Fruit fly (Drosophila melanogaster) whole organism, embryonic: ENCODE data around the gene Rh5.

Experiments
- Atf3 ChIP-seq: fragments of 200-800 bp; sonication (Bioruptor generic); optimal IDR thresholded peaks from 3 replicates; lab custom pipeline; 2016; ENCODE audit warnings: missing biosample characterization, missing genetic modification characterization
- Bteb2 ChIP-seq: fragments of 200-800 bp; sonication (Bioruptor generic); optimal IDR thresholded peaks from 2 replicates; lab custom pipeline; 2016; ENCODE audit warnings: missing biosample characterization, missing genetic modification characterization
- CG11247 ChIP-seq: fragments of 200-800 bp; sonication (Bioruptor generic); IDR thresholded peaks from 2 replicates; pipeline ENCODE4 v1.3.6; 2022; ENCODE audit warnings: missing biosample characterization, missing genetic modification characterization
- CG12104 ChIP-seq: fragments of 200-800 bp; sonication (Bioruptor generic); optimal IDR thresholded peaks from 3 replicates; lab custom pipeline; 2016; ENCODE audit warnings: missing biosample characterization, missing genetic modification characterization
- CG12155 ChIP-seq: fragments of 200-800 bp; sonication (Bioruptor generic); optimal IDR thresholded peaks from 3 replicates; lab custom pipeline; 2016; ENCODE audit warnings: missing biosample characterization, missing genetic modification characterization
- CG12299 ChIP-seq: fragments of 200-800 bp; sonication (Bioruptor generic); optimal IDR thresholded peaks from 2 replicates; lab custom pipeline; 2018; ENCODE audit warnings: missing biosample characterization, mild to moderate bottlenecking, missing genetic modification characterization
- CG14860 ChIP-seq: fragments of 200-800 bp; sonication (Bioruptor generic); IDR thresholded peaks from 3 replicates; pipeline ENCODE4 v1.3.6; 2022; ENCODE audit warnings: missing biosample characterization, missing genetic modification characterization; ENCODE audit not compliant: partially characterized antibody
- CG17328 ChIP-seq: fragments of 200-800 bp; sonication (Bioruptor generic); IDR thresholded peaks from 2 replicates; pipeline ENCODE4 v1.3.6; 2022; ENCODE audit warnings: missing biosample characterization, missing genetic modification characterization
- CG17612 ChIP-seq: fragments of 200-800 bp; sonication (Bioruptor generic); IDR thresholded peaks from 2 replicates; pipeline ENCODE4 v1.3.6; 2022; ENCODE audit warnings: missing biosample characterization, missing genetic modification characterization
- CG17802 ChIP-seq: fragments of 200-800 bp; sonication (Bioruptor generic); optimal IDR thresholded peaks from 2 replicates; lab custom pipeline; 2018; ENCODE audit warnings: missing biosample characterization, mild to moderate bottlenecking, missing genetic modification characterization, moderate library complexity
- CG18476 ChIP-seq: fragments of 200-800 bp; sonication (Bioruptor generic); optimal IDR thresholded peaks from 2 replicates; lab custom pipeline; 2016; ENCODE audit warnings: missing biosample characterization, mild to moderate bottlenecking, missing genetic modification characterization
- CG2120 ChIP-seq: fragments of 200-800 bp; sonication (Bioruptor generic); optimal IDR thresholded peaks from 3 replicates; lab custom pipeline; 2016; ENCODE audit warnings: missing biosample characterization, missing genetic modification characterization
- CG30020 ChIP-seq: fragments of 200-800 bp; optimal IDR thresholded peaks from 2 replicates; lab custom pipeline; 2019; ENCODE audit warnings: missing biosample characterization, mild to moderate bottlenecking, missing genetic modification characterization, moderate library complexity
- CG32767 ChIP-seq: fragments of 200-800 bp; sonication (Bioruptor generic); IDR thresholded peaks from 2 replicates; pipeline ENCODE4 v1.3.6; 2022; ENCODE audit warnings: missing biosample characterization, missing genetic modification characterization
- CG3281 ChIP-seq: fragments of 200-800 bp; sonication (Bioruptor generic); optimal IDR thresholded peaks from 3 replicates; lab custom pipeline; 2017; ENCODE audit warnings: missing biosample characterization, mild to moderate bottlenecking, missing genetic modification characterization
- CG3847 ChIP-seq: fragments of 200-800 bp; sonication (Bioruptor generic); IDR thresholded peaks from 2 replicates; pipeline ENCODE4 v1.3.6; 2022; ENCODE audit warnings: missing biosample characterization, missing genetic modification characterization
- CG5245 ChIP-seq: fragments of 200-800 bp; sonication (Bioruptor generic); optimal IDR thresholded peaks from 3 replicates; lab custom pipeline; 2016; ENCODE audit warnings: missing biosample characterization, missing genetic modification characterization
- CG5953 ChIP-seq: fragments of 200-800 bp; sonication (Bioruptor generic); IDR thresholded peaks from 2 replicates; pipeline ENCODE4 v1.3.6; 2022; ENCODE audit warnings: missing biosample characterization, missing genetic modification characterization
- CG6689 ChIP-seq: fragments of 200-800 bp; sonication (Bioruptor generic); IDR thresholded peaks from 2 replicates; pipeline ENCODE4 v1.3.6; 2022; ENCODE audit warnings: missing biosample characterization, missing genetic modification characterization
- CG7372 ChIP-seq: fragments of 200-800 bp; sonication (Bioruptor generic); IDR thresholded peaks from 2 replicates; pipeline ENCODE4 v1.3.6; 2022; ENCODE audit warnings: missing biosample characterization, missing genetic modification characterization
- CG7745 ChIP-seq: fragments of 200-800 bp; sonication (Bioruptor generic); optimal IDR thresholded peaks from 2 replicates; lab custom pipeline; 2018; ENCODE audit warnings: missing biosample characterization, mild to moderate bottlenecking, missing genetic modification characterization, moderate library complexity
- CG9932 ChIP-seq: fragments of 200-800 bp; sonication (Bioruptor generic); IDR thresholded peaks from 2 replicates; pipeline ENCODE4 v1.3.6; 2022; ENCODE audit warnings: missing biosample characterization, missing genetic modification characterization
- Fer2 ChIP-seq: fragments of 200-800 bp; sonication (Bioruptor generic); optimal IDR thresholded peaks from 2 replicates; lab custom pipeline; 2018; ENCODE audit warnings: missing biosample characterization, mild to moderate bottlenecking, missing genetic modification characterization, moderate library complexity
- HLH54F ChIP-seq: fragments of 200-800 bp; sonication (Bioruptor generic); optimal IDR thresholded peaks from 3 replicates; lab custom pipeline; 2016; ENCODE audit warnings: missing biosample characterization, missing genetic modification characterization
- Hr78 ChIP-seq, 2 experiments: fragments of 200-800 bp in 1 of 2; fragments of >200 bp in 1 of 2; sonication (Bioruptor generic) in 1 of 2; optimal IDR thresholded peaks; 2 replicates each; lab custom pipeline; 2017 to 2019; ENCODE audit warnings: missing biosample characterization in 2 of 2, missing genetic modification characterization in 2 of 2, mild to moderate bottlenecking in 1 of 2, moderate library complexity in 1 of 2
- Lim3 ChIP-seq: fragments of 200-800 bp; sonication (Bioruptor generic); IDR thresholded peaks from 2 replicates; pipeline ENCODE4 v1.3.6; 2022; ENCODE audit warnings: missing biosample characterization, missing genetic modification characterization
- Ptx1 ChIP-seq: fragments of 200-800 bp; sonication (Bioruptor generic); IDR thresholded peaks from 2 replicates; pipeline ENCODE4 v1.3.6; 2022; ENCODE audit warnings: missing biosample characterization, missing genetic modification characterization
- Trl ChIP-seq, 3 experiments: fragments of >200 bp in 2 of 3; fragments of 200-800 bp in 1 of 3; sonication (Bioruptor generic) in 1 of 3; optimal IDR thresholded peaks; 2 replicates in 1 of 3; 3 replicates in 2 of 3; lab custom pipeline; 2016 to 2017; ENCODE audit warnings: missing biosample characterization in 1 of 3, missing genetic modification characterization in 1 of 3
- ap ChIP-seq: fragments of 200-800 bp; sonication (Bioruptor generic); IDR thresholded peaks from 2 replicates; pipeline ENCODE4 v1.3.6; 2022; ENCODE audit warnings: missing biosample characterization, missing genetic modification characterization
- ase ChIP-seq: fragments of 200-800 bp; sonication (Bioruptor generic); IDR thresholded peaks from 3 replicates; pipeline ENCODE4 v1.3.6; 2022; ENCODE audit warnings: missing biosample characterization, missing genetic modification characterization
- crol ChIP-seq: fragments of 200-800 bp; sonication (Bioruptor generic); IDR thresholded peaks from 2 replicates; pipeline ENCODE4 v1.3.6; 2022; ENCODE audit warnings: missing biosample characterization, missing genetic modification characterization
- dimm ChIP-seq: fragments of 200-800 bp; sonication (Bioruptor generic); IDR thresholded peaks from 2 replicates; pipeline ENCODE4 v1.3.6; 2022; ENCODE audit warnings: missing biosample characterization, missing genetic modification characterization
- ems ChIP-seq: fragments of 200-800 bp; sonication (Bioruptor generic); optimal IDR thresholded peaks from 3 replicates; lab custom pipeline; 2016; ENCODE audit warnings: missing biosample characterization, missing genetic modification characterization
- gem ChIP-seq: fragments of 200-800 bp; sonication (Bioruptor generic); optimal IDR thresholded peaks from 2 replicates; lab custom pipeline; 2019; ENCODE audit warnings: missing biosample characterization, mild to moderate bottlenecking, missing genetic modification characterization, moderate library complexity
- gt ChIP-seq: fragments of 200-800 bp; sonication (Bioruptor generic); IDR thresholded peaks from 2 replicates; pipeline ENCODE4 v1.3.6; 2022; ENCODE audit warnings: missing biosample characterization, missing genetic modification characterization
- hkb ChIP-seq, 2 experiments: fragments of 200-800 bp in 1 of 2; fragments of >200 bp in 1 of 2; sonication (Bioruptor generic) in 1 of 2; IDR thresholded peaks in 1 of 2; optimal IDR thresholded peaks in 1 of 2; 2 replicates each; pipeline versions ENCODE4 v1.3.6 to Lab custom; 2017 to 2022; ENCODE audit warnings: missing biosample characterization in 1 of 2, missing genetic modification characterization in 1 of 2
- inv ChIP-seq: fragments of 200-800 bp; sonication (Bioruptor generic); IDR thresholded peaks from 2 replicates; pipeline ENCODE4 v1.3.6; 2022; ENCODE audit warnings: missing biosample characterization, missing genetic modification characterization; ENCODE audit not compliant: partially characterized antibody
- kay ChIP-seq: fragments of 200-800 bp; sonication (Bioruptor generic); optimal IDR thresholded peaks from 2 replicates; lab custom pipeline; 2016; ENCODE audit warnings: missing biosample characterization, missing genetic modification characterization
- lov ChIP-seq, 2 experiments: fragments of 200-800 bp in 1 of 2; fragments of >200 bp in 1 of 2; sonication (Bioruptor generic) in 1 of 2; IDR thresholded peaks in 1 of 2; optimal IDR thresholded peaks in 1 of 2; 2 replicates in 1 of 2; 3 replicates in 1 of 2; pipeline versions ENCODE4 v1.3.6 to Lab custom; 2017 to 2022; ENCODE audit warnings: missing biosample characterization in 1 of 2, missing genetic modification characterization in 1 of 2
- odd ChIP-seq: fragments of 200-800 bp; sonication (Bioruptor generic); optimal IDR thresholded peaks from 2 replicates; lab custom pipeline; 2017; ENCODE audit warnings: missing biosample characterization, mild to moderate bottlenecking, missing genetic modification characterization
- onecut ChIP-seq: fragments of 200-800 bp; sonication (Bioruptor generic); IDR thresholded peaks from 2 replicates; pipeline ENCODE4 v1.3.6; 2022; ENCODE audit warnings: missing biosample characterization, missing genetic modification characterization
- repo ChIP-seq: fragments of 200-800 bp; sonication (Bioruptor generic); optimal IDR thresholded peaks from 2 replicates; lab custom pipeline; 2016; ENCODE audit warnings: missing biosample characterization, missing genetic modification characterization
- shn ChIP-seq: fragments of 200-800 bp; sonication (Bioruptor generic); optimal IDR thresholded peaks from 3 replicates; lab custom pipeline; 2016; ENCODE audit warnings: missing biosample characterization, missing genetic modification characterization
- twi ChIP-seq: fragments of 200-800 bp; optimal IDR thresholded peaks from 2 replicates; lab custom pipeline; 2019; ENCODE audit warnings: missing biosample characterization, mild to moderate bottlenecking, missing genetic modification characterization, moderate library complexity
- wek ChIP-seq: fragments of 200-800 bp; sonication (Bioruptor generic); optimal IDR thresholded peaks from 3 replicates; lab custom pipeline; 2018; ENCODE audit warnings: missing biosample characterization, mild to moderate bottlenecking, missing genetic modification characterization, moderate library complexity
- zen ChIP-seq: fragments of 200-800 bp; sonication (Bioruptor generic); optimal IDR thresholded peaks from 3 replicates; lab custom pipeline; 2018; ENCODE audit warnings: missing biosample characterization, mild to moderate bottlenecking, missing genetic modification characterization, moderate library complexity
- zf30C ChIP-seq: fragments of 200-800 bp; sonication (Bioruptor generic); optimal IDR thresholded peaks from 3 replicates; lab custom pipeline; 2018; ENCODE audit warnings: missing biosample characterization, mild to moderate bottlenecking, missing genetic modification characterization

Gene Rh5

DNA sequence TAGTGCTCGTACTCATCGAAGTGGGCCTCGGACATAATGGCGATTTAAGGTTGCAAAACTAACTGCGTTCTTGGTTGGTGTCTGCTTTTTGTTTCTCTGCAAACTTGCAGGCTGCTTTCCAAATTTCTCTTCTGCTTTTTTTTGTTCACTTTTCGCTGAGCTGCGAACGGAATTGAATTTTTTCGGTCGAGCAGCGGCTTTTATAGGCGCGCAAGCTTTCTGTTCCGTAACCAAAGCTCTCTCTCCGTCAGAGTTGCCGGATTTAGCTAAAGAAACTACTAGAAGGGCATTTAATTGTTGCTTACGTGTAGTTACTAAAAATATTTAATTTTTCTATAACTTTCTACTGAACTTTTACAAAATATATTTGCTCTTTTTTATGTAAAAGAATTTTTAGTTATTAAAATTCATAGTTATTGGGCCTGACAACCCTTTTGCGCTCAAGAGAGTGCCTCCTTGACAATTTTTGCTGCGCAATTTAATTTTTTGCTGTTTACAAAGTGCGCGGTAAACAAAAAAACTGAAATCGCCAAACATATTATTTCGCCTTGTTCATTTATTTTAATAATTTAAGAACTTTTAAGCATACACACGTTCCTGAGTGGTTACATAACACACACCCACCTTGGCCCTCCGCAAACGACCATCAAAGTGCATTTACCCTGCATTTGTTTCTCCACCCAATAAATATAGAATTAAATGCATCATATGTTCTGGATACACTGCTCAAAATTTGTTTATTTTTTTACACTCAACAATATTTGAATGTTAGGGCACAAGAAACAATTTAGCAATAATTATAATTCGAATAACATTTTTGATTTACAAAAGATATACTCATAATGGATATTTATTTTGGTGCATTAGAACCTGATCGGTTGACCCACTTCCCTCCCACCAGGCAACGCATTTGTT lies 38.2 kb downstream of the Rh5 start, which contains the start of gene CG6770 (continued):
- peak; percentile 85 for TF ChIP-seq CG9932
- no peak for TF ChIP-seq CG17612 (GFP tag; lab: Robert Waterston, UW)
- no peak for TF ChIP-seq hkb (optimal IDR thresholded peaks at IDR 0.05; lab: Kevin White, UChicago)
- TF ChIP-seq hkb (GFP tag; IDR thresholded peaks at IDR 0.05; lab: Robert Waterston, UW), result peak; percentile 93
- no peak for TF ChIP-seq repo (GFP tag; lab: Kevin White, UChicago)
- peak; percentile 27 for TF ChIP-seq zen (tag; lab: Kevin White, UChicago)
- peak; percentile 78 for TF ChIP-seq ap (GFP tag; lab: Robert Waterston, UW)
- TF ChIP-seq Atf3 (GFP tag; lab: Kevin White, UChicago), result no peak
- TF ChIP-seq CG2120 (GFP tag; lab: Kevin White, UChicago), result peak; percentile 84
- peak; percentile 1 for TF ChIP-seq shn
- TF ChIP-seq Fer2 (tag; lab: Kevin White, UChicago), result peak; percentile 80
- TF ChIP-seq onecut (GFP tag; lab: Robert Waterston, UW), result peak; percentile 70
- TF ChIP-seq CG3281 (GFP tag; lab: Kevin White, UChicago), result peak; percentile 85
- no peak for TF ChIP-seq Lim3 (GFP tag; lab: Robert Waterston, UW)
- peak; percentile 57 for TF ChIP-seq dimm (GFP tag; lab: Robert Waterston, UW)
- TF ChIP-seq twi, result no peak
- TF ChIP-seq Bteb2 (GFP tag; lab: Kevin White, UChicago), result peak; percentile 55
- TF ChIP-seq CG12299 (tag; lab: Kevin White, UChicago), result peak; percentile 87
- no peak for TF ChIP-seq CG17802 (tag; lab: Kevin White, UChicago)
- peak; percentile 69 for TF ChIP-seq CG5953 (GFP tag; lab: Robert Waterston, UW)
- TF ChIP-seq gt (GFP tag; lab: Robert Waterston, UW), result peak; percentile 48; the same call in 1 of the 2 replicates
- peak; percentile 82 for TF ChIP-seq CG11247 (GFP tag; lab: Robert Waterston, UW)
- peak; percentile 20 for TF ChIP-seq CG30020 (tag; lab: Kevin White, UChicago)
- peak; percentile 87 for TF ChIP-seq gem (tag; lab: Kevin White, UChicago)
- TF ChIP-seq lov (optimal IDR thresholded peaks at IDR 0.05; lab: Kevin White, UChicago), result no peak
- peak; percentile 42; the same call in 1 of the 3 replicates for TF ChIP-seq lov (GFP tag; IDR thresholded peaks at IDR 0.05; lab: Robert Waterston, UW)
- peak; percentile 78 for TF ChIP-seq odd
- TF ChIP-seq CG6689 (GFP tag; lab: Robert Waterston, UW), result peak; percentile 87
- peak; percentile 8 for TF ChIP-seq kay (GFP tag; lab: Kevin White, UChicago)
- no peak for TF ChIP-seq CG7745
- peak; percentile 67; the same call in 1 of the 2 replicates for TF ChIP-seq CG7372
- peak; percentile 41 to 74 for TF ChIP-seq Trl (optimal IDR thresholded peaks at IDR 0.05; lab: Kevin White, UChicago)
- peak; percentile 43 for TF ChIP-seq Trl (GFP tag; optimal IDR thresholded peaks at IDR 0.05; lab: Kevin White, UChicago)
- TF ChIP-seq ase (GFP tag; lab: Robert Waterston, UW), result peak; percentile 67; the same call in 2 of the 3 replicates
- peak; percentile 70 for TF ChIP-seq CG18476 (GFP tag; lab: Kevin White, UChicago)
- TF ChIP-seq crol (GFP tag; lab: Robert Waterston, UW), result peak; percentile 22; the same call in 1 of the 2 replicates
- TF ChIP-seq inv (GFP tag; lab: Robert Waterston, UW), result no peak
- peak; percentile 39 for TF ChIP-seq HLH54F (GFP tag; lab: Kevin White, UChicago)
- peak; percentile 85 for TF ChIP-seq CG12104
- peak; percentile 14 for TF ChIP-seq ems (GFP tag; lab: Kevin White, UChicago)
- peak; percentile 78 for TF ChIP-seq CG32767 (GFP tag; lab: Robert Waterston, UW)
- no peak for TF ChIP-seq CG14860
- peak; percentile 60 for TF ChIP-seq CG12155 (GFP tag; lab: Kevin White, UChicago)
- TF ChIP-seq CG5245, result peak; percentile 57
- peak in 1 of 2 experiments; percentile 33 for TF ChIP-seq Hr78 (GFP tag; optimal IDR thresholded peaks at IDR 0.05; lab: Kevin White, UChicago)
- TF ChIP-seq Ptx1 (GFP tag; lab: Robert Waterston, UW), result peak; percentile 84
- TF ChIP-seq zf30C (GFP tag; lab: Kevin White, UChicago), result peak; percentile 28
- no peak for TF ChIP-seq wek (GFP tag; lab: Kevin White, UChicago)
- TF ChIP-seq CG17328 (GFP tag; lab: Robert Waterston, UW), result peak; percentile 90
- TF ChIP-seq CG3847, result peak; percentile 85
